Fruit fly (Drosophila melanogaster) whole organism, prepupa: ENCODE data around the gene slp2.

Experiments
- Blimp-1 ChIP-seq: fragments of 200-800 bp; sonication (Bioruptor generic); optimal IDR thresholded peaks from 3 replicates; lab custom pipeline; 2017; ENCODE audit warnings: missing biosample characterization, missing genetic modification characterization, mild to moderate bottlenecking, moderate library complexity, missing genetic modification reagents
- CG10669 ChIP-seq: fragments of 200-800 bp; sonication (Bioruptor generic); optimal IDR thresholded peaks from 3 replicates; lab custom pipeline; 2018; ENCODE audit warnings: missing biosample characterization, mild to moderate bottlenecking, missing genetic modification characterization, moderate library complexity
- CG11294 ChIP-seq: fragments of 200-800 bp; sonication (Bioruptor generic); IDR thresholded peaks from 2 replicates; pipeline ENCODE4 v1.3.6; 2022; ENCODE audit warnings: missing biosample characterization, missing genetic modification characterization
- CG11762 ChIP-seq: fragments of 200-800 bp; sonication (Bioruptor generic); optimal IDR thresholded peaks from 3 replicates; lab custom pipeline; 2016; ENCODE audit warnings: missing biosample characterization, missing genetic modification characterization; ENCODE audit not compliant: insufficient read depth
- CG11902 ChIP-seq: fragments of 200-800 bp; sonication (Bioruptor generic); optimal IDR thresholded peaks from 3 replicates; lab custom pipeline; 2016; ENCODE audit warnings: missing biosample characterization, missing genetic modification characterization
- CG15336 ChIP-seq: fragments of 200-800 bp; sonication (Bioruptor generic); IDR thresholded peaks from 2 replicates; pipeline ENCODE4 v1.3.6; 2022; ENCODE audit warnings: missing biosample characterization, missing genetic modification characterization
- CG1621 ChIP-seq: fragments of 200-800 bp; sonication (Bioruptor generic); optimal IDR thresholded peaks from 3 replicates; lab custom pipeline; 2018; ENCODE audit warnings: missing biosample characterization, mild to moderate bottlenecking, missing genetic modification characterization
- CG3032 ChIP-seq: fragments of 200-800 bp; optimal IDR thresholded peaks from 2 replicates; lab custom pipeline; 2019; ENCODE audit warnings: missing biosample characterization, mild to moderate bottlenecking, missing genetic modification characterization, moderate library complexity
- CG31627 ChIP-seq: fragments of 200-800 bp; sonication (Bioruptor generic); optimal IDR thresholded peaks from 3 replicates; lab custom pipeline; 2016; ENCODE audit warnings: missing biosample characterization, missing genetic modification characterization
- CG34406 ChIP-seq: fragments of 200-800 bp; sonication (Bioruptor generic); optimal IDR thresholded peaks from 3 replicates; lab custom pipeline; 2016; ENCODE audit warnings: missing biosample characterization, missing genetic modification characterization
- CG4318 ChIP-seq: fragments of 200-800 bp; sonication (Bioruptor generic); optimal IDR thresholded peaks from 3 replicates; lab custom pipeline; 2017; ENCODE audit warnings: missing biosample characterization, mild to moderate bottlenecking, missing genetic modification characterization
- CG6163 ChIP-seq: fragments of 200-800 bp; sonication (Bioruptor generic); IDR thresholded peaks from 3 replicates; pipeline ENCODE4 v1.3.6; 2022; ENCODE audit warnings: missing biosample characterization, missing genetic modification characterization
- CG6792 ChIP-seq: fragments of 200-800 bp; sonication (Bioruptor generic); optimal IDR thresholded peaks from 3 replicates; lab custom pipeline; 2016; ENCODE audit warnings: missing biosample characterization, missing genetic modification characterization
- CG6808 ChIP-seq: fragments of 200-800 bp; sonication (Bioruptor generic); optimal IDR thresholded peaks from 3 replicates; lab custom pipeline; 2017; ENCODE audit warnings: missing biosample characterization, missing genetic modification characterization, mild to moderate bottlenecking, moderate library complexity, missing genetic modification reagents
- CG6854 ChIP-seq: fragments of 200-800 bp; sonication (Bioruptor generic); optimal IDR thresholded peaks from 2 replicates; lab custom pipeline; 2017; ENCODE audit warnings: missing biosample characterization, mild to moderate bottlenecking, missing genetic modification characterization
- CG7368 ChIP-seq: fragments of 200-800 bp; sonication (Bioruptor generic); optimal IDR thresholded peaks from 3 replicates; lab custom pipeline; 2016; ENCODE audit warnings: missing biosample characterization, missing genetic modification characterization
- CG8119 ChIP-seq: fragments of 200-800 bp; sonication (Bioruptor generic); IDR thresholded peaks from 3 replicates; pipeline ENCODE4 v1.3.6; 2022; ENCODE audit warnings: missing biosample characterization, missing genetic modification characterization
- CG8319 ChIP-seq: fragments of 200-800 bp; sonication (Bioruptor generic); optimal IDR thresholded peaks from 3 replicates; lab custom pipeline; 2016; ENCODE audit warnings: missing biosample characterization, missing genetic modification characterization
- CG8632 ChIP-seq: fragments of 200-800 bp; sonication (Bioruptor generic); optimal IDR thresholded peaks from 3 replicates; lab custom pipeline; 2016; ENCODE audit warnings: missing biosample characterization, missing genetic modification characterization
- CG9139 ChIP-seq: fragments of 200-800 bp; sonication (Bioruptor generic); optimal IDR thresholded peaks from 3 replicates; lab custom pipeline; 2017; ENCODE audit warnings: missing biosample characterization, mild to moderate bottlenecking, missing genetic modification characterization
- Eip75B ChIP-seq: fragments of 200-800 bp; sonication (Bioruptor generic); optimal IDR thresholded peaks from 3 replicates; lab custom pipeline; 2016; ENCODE audit warnings: missing biosample characterization, missing genetic modification characterization
- Eip93F ChIP-seq: fragments of 200-800 bp; sonication (Bioruptor generic); optimal IDR thresholded peaks from 2 replicates; lab custom pipeline; 2016; ENCODE audit warnings: missing biosample characterization, mild to moderate bottlenecking, missing genetic modification characterization
- Ets21C ChIP-seq: fragments of 200-800 bp; sonication (Bioruptor generic); optimal IDR thresholded peaks from 3 replicates; lab custom pipeline; 2016; ENCODE audit warnings: missing biosample characterization, missing genetic modification characterization
- Gug ChIP-seq: fragments of 200-800 bp; sonication (Bioruptor generic); IDR thresholded peaks from 2 replicates; pipeline ENCODE4 v1.3.6; 2022; ENCODE audit warnings: missing biosample characterization, missing genetic modification characterization
- Hr38 ChIP-seq: sonication (Bioruptor generic); optimal IDR thresholded peaks from 2 replicates; lab custom pipeline; 2016; ENCODE audit warnings: missing biosample characterization, missing genetic modification characterization
- Hr39 ChIP-seq: fragments of 200-800 bp; sonication (Bioruptor generic); optimal IDR thresholded peaks from 2 replicates; lab custom pipeline; 2016; ENCODE audit warnings: missing biosample characterization, missing genetic modification characterization
- Hr4 ChIP-seq: fragments of 200-800 bp; sonication (Bioruptor generic); optimal IDR thresholded peaks from 3 replicates; lab custom pipeline; 2016; ENCODE audit warnings: missing biosample characterization, missing genetic modification characterization
- Lpt ChIP-seq: fragments of 200-800 bp; sonication (Bioruptor generic); optimal IDR thresholded peaks from 3 replicates; lab custom pipeline; 2016; ENCODE audit warnings: missing biosample characterization, missing genetic modification characterization
- Met ChIP-seq: fragments of 200-800 bp; sonication (Bioruptor generic); optimal IDR thresholded peaks from 3 replicates; lab custom pipeline; 2016; ENCODE audit warnings: missing biosample characterization, missing genetic modification characterization
- OdsH ChIP-seq: fragments of 200-800 bp; sonication (Bioruptor generic); optimal IDR thresholded peaks from 3 replicates; lab custom pipeline; 2016; ENCODE audit warnings: missing biosample characterization, missing genetic modification characterization
- Smox ChIP-seq: fragments of 200-800 bp; sonication (Bioruptor generic); optimal IDR thresholded peaks from 3 replicates; lab custom pipeline; 2016; ENCODE audit warnings: missing biosample characterization, missing genetic modification characterization
- Sox102F ChIP-seq: fragments of 200-800 bp; sonication (Bioruptor generic); optimal IDR thresholded peaks from 2 replicates; lab custom pipeline; 2016; ENCODE audit warnings: missing biosample characterization, mild to moderate bottlenecking, missing genetic modification characterization
- Sox14 ChIP-seq: fragments of 200-800 bp; sonication (Bioruptor generic); optimal IDR thresholded peaks from 3 replicates; lab custom pipeline; 2016; ENCODE audit warnings: missing biosample characterization, missing genetic modification characterization
- achi ChIP-seq: fragments of 200-800 bp; sonication (Bioruptor generic); optimal IDR thresholded peaks from 3 replicates; lab custom pipeline; 2016; ENCODE audit warnings: missing biosample characterization, missing genetic modification characterization
- acj6 ChIP-seq: fragments of 200-800 bp; sonication (Bioruptor generic); optimal IDR thresholded peaks from 3 replicates; lab custom pipeline; 2016; ENCODE audit warnings: missing biosample characterization, missing genetic modification characterization
- cyc ChIP-seq: fragments of 200-800 bp; sonication (Bioruptor generic); optimal IDR thresholded peaks from 3 replicates; lab custom pipeline; 2016; ENCODE audit warnings: missing biosample characterization, missing genetic modification characterization
- dac ChIP-seq: fragments of 200-800 bp; sonication (Bioruptor generic); optimal IDR thresholded peaks from 2 replicates; lab custom pipeline; 2017; ENCODE audit warnings: missing biosample characterization, mild to moderate bottlenecking, missing genetic modification characterization
- dsx ChIP-seq: fragments of 200-800 bp; optimal IDR thresholded peaks from 3 replicates; lab custom pipeline; 2019; ENCODE audit warnings: missing biosample characterization, mild to moderate bottlenecking, missing genetic modification characterization, moderate library complexity; ENCODE audit not compliant: poor library complexity, severe bottlenecking
- eg ChIP-seq: fragments of 200-800 bp; sonication (Bioruptor generic); IDR thresholded peaks from 3 replicates; pipeline ENCODE4 v1.3.6; 2022; ENCODE audit warnings: missing biosample characterization, missing genetic modification characterization
- esn ChIP-seq: fragments of 200-800 bp; sonication (Bioruptor generic); optimal IDR thresholded peaks from 2 replicates; lab custom pipeline; 2016; ENCODE audit warnings: missing biosample characterization, mild to moderate bottlenecking, missing genetic modification characterization, moderate library complexity
- fd59A ChIP-seq: fragments of 200-800 bp; sonication (Bioruptor generic); optimal IDR thresholded peaks from 2 replicates; lab custom pipeline; 2017; ENCODE audit warnings: missing biosample characterization, mild to moderate bottlenecking, missing genetic modification characterization, missing genetic modification reagents
- fd85E ChIP-seq: fragments of 200-800 bp; sonication (Bioruptor generic); optimal IDR thresholded peaks from 3 replicates; lab custom pipeline; 2016; ENCODE audit warnings: missing biosample characterization, missing genetic modification characterization
- fkh ChIP-seq: fragments of 200-800 bp; sonication (Bioruptor generic); optimal IDR thresholded peaks from 3 replicates; lab custom pipeline; 2017; ENCODE audit warnings: missing biosample characterization, mild to moderate bottlenecking, missing genetic modification characterization, moderate library complexity
- lz ChIP-seq: fragments of 200-800 bp; sonication (Bioruptor generic); optimal IDR thresholded peaks from 3 replicates; lab custom pipeline; 2016; ENCODE audit warnings: missing biosample characterization, missing genetic modification characterization
- net ChIP-seq: fragments of 200-800 bp; sonication (Bioruptor generic); optimal IDR thresholded peaks from 3 replicates; lab custom pipeline; 2016; ENCODE audit warnings: missing biosample characterization, missing genetic modification characterization
- pdm3 ChIP-seq: fragments of 200-800 bp; sonication (Bioruptor generic); optimal IDR thresholded peaks from 3 replicates; lab custom pipeline; 2016; ENCODE audit warnings: missing biosample characterization, missing genetic modification characterization
- salr ChIP-seq, 2 experiments: fragments of 200-800 bp; sonication (Bioruptor generic); optimal IDR thresholded peaks; 3 replicates each; lab custom pipeline; 2016 to 2018; ENCODE audit warnings: missing biosample characterization in 2 of 2, missing genetic modification characterization in 2 of 2, mild to moderate bottlenecking in 1 of 2
- ss ChIP-seq, 2 experiments: fragments of 200-800 bp; sonication (Bioruptor generic); optimal IDR thresholded peaks; 2 replicates in 1 of 2; 3 replicates in 1 of 2; lab custom pipeline; 2017 to 2018; ENCODE audit warnings: mild to moderate bottlenecking in 2 of 2, missing biosample characterization in 2 of 2, missing genetic modification characterization in 2 of 2, moderate library complexity in 1 of 2
- svp ChIP-seq: fragments of 200-800 bp; sonication (Bioruptor generic); peaks from one replicate; lab custom pipeline; 2016; ENCODE audit warnings: missing biosample characterization, missing genetic modification characterization
- topi ChIP-seq: fragments of 200-800 bp; sonication (Bioruptor generic); optimal IDR thresholded peaks from 3 replicates; lab custom pipeline; 2016; ENCODE audit warnings: missing biosample characterization, missing genetic modification characterization
- vri ChIP-seq: fragments of 200-800 bp; sonication (Bioruptor generic); optimal IDR thresholded peaks from 3 replicates; lab custom pipeline; 2016; ENCODE audit warnings: missing biosample characterization, mild to moderate bottlenecking, missing genetic modification characterization

slp2 gene

DNA sequence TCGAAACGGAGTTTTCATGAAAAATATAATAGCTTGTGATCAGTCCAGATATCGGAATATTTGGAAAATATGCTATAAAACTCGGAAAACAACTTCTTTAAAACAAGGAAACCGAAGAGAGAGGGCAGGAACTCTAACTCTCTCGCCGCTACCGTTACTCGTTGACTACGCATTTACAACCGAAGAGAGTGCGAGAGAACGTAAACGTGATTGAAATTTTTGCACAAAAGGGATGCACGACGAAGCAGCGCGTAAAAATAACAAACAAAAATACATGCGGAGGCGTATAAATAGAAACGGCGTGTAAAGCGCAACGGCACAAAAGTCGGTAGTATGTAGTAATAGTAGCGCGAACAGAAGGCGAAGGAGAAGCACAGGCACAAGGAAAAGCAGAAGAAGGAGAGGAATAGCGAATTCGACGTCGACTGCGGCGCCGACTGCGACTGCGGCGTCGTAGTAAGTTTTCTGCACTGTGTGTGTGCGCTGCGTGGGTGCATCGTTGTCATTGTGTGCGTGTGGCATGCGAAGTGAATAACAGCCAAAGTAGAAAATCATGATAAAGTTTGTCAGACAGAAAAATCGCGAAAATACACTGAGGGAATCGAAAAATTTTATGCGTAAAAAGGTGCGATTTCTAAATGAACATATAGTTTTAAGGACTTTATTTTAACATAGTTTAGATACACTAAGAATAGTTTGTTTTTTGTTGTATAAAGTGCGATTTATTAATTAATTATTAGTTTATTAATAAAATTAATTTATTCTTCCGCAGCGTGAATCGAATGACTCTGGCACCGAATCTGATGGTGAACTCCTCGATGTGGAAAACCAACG is 30.2 kb upstream of the slp2 start:
- TF ChIP-seq CG9139 (no peak), fkh (GFP tag; lab: Kevin White, UChicago) (no peak), CG11294 (GFP tag; lab: Robert Waterston, UW) (0 out of 2 replicates have a peak, but pooled peaks have one; percentile 17), CG6792 (GFP tag; lab: Kevin White, UChicago) (no peak), fd59A (GFP tag; lab: Kevin White, UChicago) (no peak), CG6854 (GFP tag; lab: Kevin White, UChicago) (no peak), dac (GFP tag; lab: Kevin White, UChicago) (no peak), CG31627 (GFP tag; lab: Kevin White, UChicago) (no peak), Hr39 (GFP tag; lab: Kevin White, UChicago) (no peak), Hr4 (GFP tag; lab: Kevin White, UChicago) (no peak), CG4318 (no peak), CG15336 (peak; percentile 66), CG11762 (no peak), Lpt (GFP tag; lab: Kevin White, UChicago) (peak; percentile 40), achi (peak; percentile 42), dsx (GFP tag; lab: Kevin White, UChicago) (no peak), CG11902 (GFP tag; lab: Kevin White, UChicago) (no peak), CG8632 (GFP tag; lab: Kevin White, UChicago) (no peak), salr (GFP tag; optimal IDR thresholded peaks at IDR 0.05; lab: Kevin White, UChicago) (no peak), CG8119 (GFP tag; lab: Robert Waterston, UW) (no peak; the same call in 2 of the 3 replicates), Sox102F (GFP tag; lab: Kevin White, UChicago) (no peak), ss (GFP tag; optimal IDR thresholded peaks at IDR 0.05; lab: Kevin White, UChicago) (no peak), fd85E (no peak), CG34406 (GFP tag; lab: Kevin White, UChicago) (peak; percentile 11), CG10669 (GFP tag; lab: Kevin White, UChicago) (peak; percentile 19), Smox (GFP tag; lab: Kevin White, UChicago) (no peak), vri (GFP tag; lab: Kevin White, UChicago) (no peak), CG3032 (tag; lab: Kevin White, UChicago) (peak; percentile 23), Eip93F (GFP tag; lab: Kevin White, UChicago) (no peak), eg (GFP tag; lab: Robert Waterston, UW) (peak; percentile 74), topi (GFP tag; lab: Kevin White, UChicago) (no peak), CG6808 (GFP tag; lab: Kevin White, UChicago) (no peak), Ets21C (no peak), Sox14 (GFP tag; lab: Kevin White, UChicago) (no peak), Hr38 (GFP tag; lab: Kevin White, UChicago) (no peak), CG1621 (tag; lab: Kevin White, UChicago) (no peak), acj6 (no peak), esn (GFP tag; lab: Kevin White, UChicago) (no peak), CG6163 (GFP tag; lab: Robert Waterston, UW) (peak; percentile 68; the same call in 2 of the 3 replicates), net (GFP tag; lab: Kevin White, UChicago) (no peak), Gug (GFP tag; lab: Robert Waterston, UW) (no peak), Eip75B (GFP tag; lab: Kevin White, UChicago) (no peak), OdsH (GFP tag; lab: Kevin White, UChicago) (no peak), CG8319 (no peak), cyc (no peak), lz (GFP tag; lab: Kevin White, UChicago) (no peak), svp (no peak), Blimp-1 (GFP tag; lab: Kevin White, UChicago) (no peak), Met (GFP tag; lab: Kevin White, UChicago) (no peak), CG7368 (GFP tag; lab: Kevin White, UChicago) (peak; percentile 13), pdm3 (no peak)
